Fruit fly (Drosophila melanogaster) whole organism, wandering third instar larva: ENCODE measurements around the gene Ubc4.

Source experiments
- Abd-B ChIP-seq: fragments of >200 bp; optimal IDR thresholded peaks from 2 replicates; lab custom pipeline; 2017; ENCODE audit warnings: missing biosample characterization, missing genetic modification characterization
- CG32264 ChIP-seq: fragments of 200-800 bp; sonication (Bioruptor generic); optimal IDR thresholded peaks from 2 replicates; lab custom pipeline; 2016; ENCODE audit warnings: missing biosample characterization, missing genetic modification characterization
- CG9705 ChIP-seq: fragments of 200-800 bp; sonication (Bioruptor generic); optimal IDR thresholded peaks from 2 replicates; lab custom pipeline; 2018; ENCODE audit warnings: missing biosample characterization, mild to moderate bottlenecking, missing genetic modification characterization
- CrebA ChIP-seq: fragments of 200-800 bp; sonication (Bioruptor generic); optimal IDR thresholded peaks from 2 replicates; lab custom pipeline; 2016; ENCODE audit warnings: missing biosample characterization, mild to moderate bottlenecking, missing genetic modification characterization, borderline replicate concordance
- Dfd ChIP-seq: fragments of >200 bp; optimal IDR thresholded peaks from 2 replicates; lab custom pipeline; 2017; ENCODE audit warnings: missing biosample characterization, missing genetic modification characterization
- Dif ChIP-seq: fragments of 200-275, 200-300 bp; sonication (Bioruptor generic); optimal IDR thresholded peaks from 2 replicates; lab custom pipeline; 2018; ENCODE audit warnings: missing biosample characterization, missing genetic modification characterization; ENCODE audit not compliant: partially characterized antibody
- GATAd ChIP-seq: sonication (Bioruptor generic); optimal IDR thresholded peaks from 2 replicates; lab custom pipeline; 2016; ENCODE audit warnings: missing biosample characterization, missing genetic modification characterization
- HLH106 ChIP-seq: fragments of 200-800 bp; optimal IDR thresholded peaks from 3 replicates; lab custom pipeline; 2019; ENCODE audit warnings: missing biosample characterization, mild to moderate bottlenecking, missing genetic modification characterization, moderate library complexity
- Hnf4 ChIP-seq: fragments of 200-800 bp; sonication (Bioruptor generic); optimal IDR thresholded peaks from 2 replicates; lab custom pipeline; 2016; ENCODE audit warnings: missing biosample characterization, mild to moderate bottlenecking, missing genetic modification characterization
- Hr78 ChIP-seq: fragments of >200 bp; optimal IDR thresholded peaks from 2 replicates; lab custom pipeline; 2017; ENCODE audit warnings: missing biosample characterization, missing genetic modification characterization
- Hr83 ChIP-seq: fragments of 200-300 bp; sonication (Bioruptor generic); optimal IDR thresholded peaks from 2 replicates; lab custom pipeline; 2016; ENCODE audit warnings: missing biosample characterization, mild to moderate bottlenecking, missing genetic modification characterization, moderate library complexity; ENCODE audit not compliant: poor library complexity, severe bottlenecking
- Jra ChIP-seq: sonication (Bioruptor generic); optimal IDR thresholded peaks from 2 replicates; lab custom pipeline; 2016; ENCODE audit warnings: missing biosample characterization, missing genetic modification characterization
- Mio ChIP-seq: sonication (Bioruptor generic); optimal IDR thresholded peaks from 2 replicates; lab custom pipeline; 2016; ENCODE audit warnings: missing biosample characterization, missing genetic modification characterization
- Myc ChIP-seq: fragments of >200 bp; optimal IDR thresholded peaks from 2 replicates; lab custom pipeline; 2017
- N ChIP-seq: fragments of >200 bp; optimal IDR thresholded peaks from 2 replicates; lab custom pipeline; 2018; ENCODE audit warnings: missing biosample characterization, missing external identifiers, missing genetic modification characterization
- OdsH ChIP-seq: fragments of 200-800 bp; sonication (Bioruptor generic); optimal IDR thresholded peaks from 2 replicates; lab custom pipeline; 2016; ENCODE audit warnings: missing biosample characterization, mild to moderate bottlenecking, missing genetic modification characterization
- Rel ChIP-seq, 2 experiments: fragments of 200-800 bp; sonication (Bioruptor generic) in 1 of 2; optimal IDR thresholded peaks; 2 replicates in 1 of 2; 3 replicates in 1 of 2; lab custom pipeline; 2016 to 2019; ENCODE audit warnings: mild to moderate bottlenecking in 2 of 2, missing biosample characterization in 2 of 2, missing genetic modification characterization in 2 of 2, moderate library complexity in 1 of 2
- Sp1 ChIP-seq: fragments of 200-800 bp; sonication (Bioruptor generic); optimal IDR thresholded peaks from 3 replicates; lab custom pipeline; 2019; ENCODE audit warnings: missing biosample characterization, mild to moderate bottlenecking, missing genetic modification characterization, moderate library complexity
- Vsx2 ChIP-seq: fragments of 200-300, 225-300 bp; sonication (Bioruptor generic); optimal IDR thresholded peaks from 2 replicates; lab custom pipeline; 2018; ENCODE audit warnings: missing biosample characterization, missing genetic modification characterization; ENCODE audit not compliant: partially characterized antibody
- br ChIP-seq: fragments of 200-800 bp; sonication (Bioruptor generic); optimal IDR thresholded peaks from 2 replicates; lab custom pipeline; 2016; ENCODE audit warnings: missing biosample characterization, missing genetic modification characterization
- brk ChIP-seq: fragments of 200-800 bp; sonication (Bioruptor generic); optimal IDR thresholded peaks from 2 replicates; lab custom pipeline; 2016; ENCODE audit warnings: missing biosample characterization, mild to moderate bottlenecking, missing genetic modification characterization
- dl ChIP-seq, 2 experiments: fragments of 175-275, 200-275 bp in 1 of 2; fragments of 200-275 bp in 1 of 2; sonication (Bioruptor generic); optimal IDR thresholded peaks; lab custom pipeline; 2018; ENCODE audit warnings: mild to moderate bottlenecking in 2 of 2, missing biosample characterization in 2 of 2, missing genetic modification characterization in 2 of 2, moderate library complexity in 2 of 2; ENCODE audit not compliant: partially characterized antibody in 2 of 2, insufficient read depth in 1 of 2
- dmrt93B ChIP-seq: fragments of 200-800 bp; sonication (Bioruptor generic); optimal IDR thresholded peaks from 2 replicates; lab custom pipeline; 2018; ENCODE audit warnings: missing biosample characterization, mild to moderate bottlenecking, missing genetic modification characterization
- dsf ChIP-seq: sonication (Bioruptor generic); optimal IDR thresholded peaks from 2 replicates; lab custom pipeline; 2016; ENCODE audit warnings: missing biosample characterization, missing genetic modification characterization, borderline replicate concordance
- ey ChIP-seq: fragments of 200-800 bp; sonication (Bioruptor generic); optimal IDR thresholded peaks from 2 replicates; lab custom pipeline; 2016; ENCODE audit warnings: missing biosample characterization, missing genetic modification characterization
- foxo ChIP-seq, 2 experiments: fragments of 200-800 bp; sonication (Bioruptor generic); optimal IDR thresholded peaks; 2 replicates in 1 of 2; 3 replicates in 1 of 2; lab custom pipeline; 2016 to 2017; ENCODE audit warnings: missing biosample characterization in 2 of 2, missing genetic modification characterization in 2 of 2
- fru ChIP-seq: fragments of 200-800 bp; sonication (Bioruptor generic); optimal IDR thresholded peaks from 3 replicates; lab custom pipeline; 2016; ENCODE audit warnings: missing biosample characterization, mild to moderate bottlenecking, missing genetic modification characterization
- h ChIP-seq: fragments of 200-800 bp; sonication (Bioruptor generic); optimal IDR thresholded peaks from 3 replicates; lab custom pipeline; 2016; ENCODE audit warnings: missing biosample characterization, mild to moderate bottlenecking, missing genetic modification characterization
- jim ChIP-seq: fragments of 175-275, 200-325 bp; sonication (Bioruptor generic); optimal IDR thresholded peaks from 2 replicates; lab custom pipeline; 2016; ENCODE audit warnings: missing biosample characterization, mild to moderate bottlenecking, missing genetic modification characterization
- lola ChIP-seq: fragments of >200 bp; optimal IDR thresholded peaks from 2 replicates; lab custom pipeline; 2017; ENCODE audit warnings: missing biosample characterization, missing genetic modification characterization
- pan ChIP-seq: fragments of >200 bp; optimal IDR thresholded peaks from 2 replicates; lab custom pipeline; 2017
- psq ChIP-seq: fragments of 200-800 bp; sonication (Bioruptor generic); optimal IDR thresholded peaks from 3 replicates; lab custom pipeline; 2017; ENCODE audit warnings: missing biosample characterization, mild to moderate bottlenecking, missing genetic modification characterization, moderate library complexity
- rgr ChIP-seq: fragments of 200-800 bp; sonication (Bioruptor generic); optimal IDR thresholded peaks from 3 replicates; lab custom pipeline; 2016; ENCODE audit warnings: missing biosample characterization, mild to moderate bottlenecking, missing genetic modification characterization
- sage ChIP-seq: fragments of 200-800 bp; sonication (Bioruptor generic); optimal IDR thresholded peaks from 2 replicates; lab custom pipeline; 2016; ENCODE audit warnings: missing biosample characterization, mild to moderate bottlenecking, missing genetic modification characterization
- sv ChIP-seq: fragments of 200-800 bp; sonication (Bioruptor generic); optimal IDR thresholded peaks from 3 replicates; lab custom pipeline; 2016; ENCODE audit warnings: missing biosample characterization, missing genetic modification characterization
- tai ChIP-seq: sonication (Bioruptor generic); optimal IDR thresholded peaks from 2 replicates; lab custom pipeline; 2016; ENCODE audit warnings: missing biosample characterization, missing genetic modification characterization
- usp ChIP-seq: fragments of >200 bp; optimal IDR thresholded peaks from 2 replicates; lab custom pipeline; 2017; ENCODE audit warnings: missing biosample characterization, missing genetic modification characterization
- woc ChIP-seq: sonication (Bioruptor generic); optimal IDR thresholded peaks from 2 replicates; lab custom pipeline; 2016; ENCODE audit warnings: missing biosample characterization, mild to moderate bottlenecking, missing genetic modification characterization

Gene Ubc4

dm6 chr3L:9695647-9696046 is 2.5 kb upstream of the Ubc4 start (continued):
- TF ChIP-seq foxo (GFP tag; optimal IDR thresholded peaks at IDR 0.05; lab: Kevin White, UChicago) = peak in 1 of 2 experiments; percentile 35

- TF ChIP-seq h (GFP tag; lab: Kevin White, UChicago) = peak; percentile 92
- TF ChIP-seq dmrt93B (GFP tag; lab: Kevin White, UChicago) = no peak
- peak; percentile 99 for TF ChIP-seq woc (GFP tag; lab: Kevin White, UChicago)
- TF ChIP-seq jim (GFP tag; lab: Kevin White, UChicago) = peak; percentile 45
- peak; percentile 23 for TF ChIP-seq sv
- peak; percentile 78 for TF ChIP-seq sage (GFP tag; lab: Kevin White, UChicago)
- TF ChIP-seq Hr78 = no peak
- TF ChIP-seq rgr (GFP tag; lab: Kevin White, UChicago) = peak; percentile 87
- peak; percentile 90 for TF ChIP-seq psq
- peak; percentile 91 for TF ChIP-seq brk (GFP tag; lab: Kevin White, UChicago)
- peak; percentile 67 for TF ChIP-seq Rel (GFP tag; optimal IDR thresholded peaks at IDR 0.05; lab: Kevin White, UChicago)
- TF ChIP-seq Rel (tag; optimal IDR thresholded peaks at IDR 0.05; lab: Kevin White, UChicago) = peak; percentile 74
- peak; percentile 16 for TF ChIP-seq CG32264 (GFP tag; lab: Kevin White, UChicago)
- no peak for TF ChIP-seq N (GFP tag; lab: Kevin White, UChicago)
- TF ChIP-seq tai (GFP tag; lab: Kevin White, UChicago) = no peak
- TF ChIP-seq Hr83 (GFP tag; lab: Kevin White, UChicago) = peak; percentile 74
- TF ChIP-seq Jra (GFP tag; lab: Kevin White, UChicago) = peak; percentile 67
- TF ChIP-seq dl (GFP tag; optimal IDR thresholded peaks at IDR 0.05; lab: Kevin White, UChicago; ENCODE audit: insufficient read depth in 1 of 2, partially characterized antibody in 2 of 2) = peak; percentile 46 to 70
- no peak for TF ChIP-seq Myc
- TF ChIP-seq pan (lab: Kevin White, UChicago) = no peak
- no peak for TF ChIP-seq lola
- TF ChIP-seq HLH106 (tag; lab: Kevin White, UChicago) = peak; percentile 83
- TF ChIP-seq CG9705 = peak; percentile 75
- TF ChIP-seq Hnf4 = no peak
- no peak for TF ChIP-seq usp
- peak; percentile 85 for TF ChIP-seq Sp1 (GFP tag; lab: Kevin White, UChicago)
- TF ChIP-seq dsf (GFP tag; lab: Kevin White, UChicago) = no peak
- TF ChIP-seq GATAd = no peak
- TF ChIP-seq fru (GFP tag; lab: Kevin White, UChicago) = peak; percentile 85
- TF ChIP-seq br (GFP tag; lab: Kevin White, UChicago) = peak; percentile 91
- no peak for TF ChIP-seq CrebA (GFP tag; lab: Kevin White, UChicago)
- no peak for TF ChIP-seq Dfd
- peak; percentile 66 for TF ChIP-seq Dif (GFP tag; lab: Kevin White, UChicago)
- no peak for TF ChIP-seq Vsx2 (GFP tag; lab: Kevin White, UChicago)
- TF ChIP-seq foxo (GFP tag; optimal IDR thresholded peaks at IDR 0.05; lab: Kevin White, UChicago) = peak; percentile 47 to 90
- TF ChIP-seq OdsH (GFP tag; lab: Kevin White, UChicago) = peak; percentile 86
- TF ChIP-seq Abd-B (GFP tag; lab: Kevin White, UChicago) = no peak
- TF ChIP-seq Mio (GFP tag; lab: Kevin White, UChicago) = no peak
- TF ChIP-seq ey (GFP tag; lab: Kevin White, UChicago) = peak; percentile 82
Observed at dm6 chr3L:9696650-9697526, 1.2 kb upstream of the Ubc4 start, which contains the start of gene Prps. Prps (minus strand) TSS chr3L:9696700.
